Fruit fly (Drosophila melanogaster): Measurements from ENCODE around the gene dls.

Gene dls

DNA sequence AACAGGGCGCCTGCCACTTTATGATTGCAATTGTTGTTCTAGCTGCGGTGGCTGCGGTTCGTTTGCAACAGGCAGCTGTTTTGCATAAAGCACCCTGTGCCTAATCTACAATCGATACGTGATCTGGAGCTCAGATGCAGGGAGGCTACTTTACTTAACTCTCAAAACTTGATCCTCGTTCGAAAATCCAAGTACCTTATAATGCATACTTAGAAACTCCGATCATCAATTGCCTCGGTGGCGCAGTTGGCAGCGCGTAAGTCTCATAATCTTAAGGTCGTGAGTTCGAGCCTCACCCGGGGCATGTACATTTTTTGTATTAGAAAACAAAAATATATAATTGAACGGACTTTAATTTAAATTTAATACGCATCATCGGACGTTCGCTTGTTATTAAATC lies 20.7 kb downstream of the dls start:
- no peak for TF ChIP-seq noc (tag; optimal IDR thresholded peaks at IDR 0.05)

DNA sequence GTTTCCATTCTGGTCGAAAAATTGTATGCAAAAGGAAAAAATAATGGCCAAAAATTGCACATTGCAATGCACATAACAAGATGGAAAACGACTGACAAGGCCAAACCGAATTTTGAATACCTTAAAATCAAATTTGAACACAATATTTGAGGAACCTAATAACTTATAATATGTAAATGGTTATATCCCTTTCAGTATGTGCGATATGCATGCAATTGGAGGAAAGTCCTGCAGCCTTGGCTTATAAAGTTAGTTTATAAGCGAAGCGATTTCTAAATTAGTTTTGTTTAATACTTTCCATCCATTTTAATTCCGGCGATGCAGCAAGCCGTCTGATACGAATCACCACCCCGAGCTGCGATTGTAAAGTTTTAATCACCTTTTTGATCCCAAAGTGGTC lies 24.0 kb downstream of the dls start:
- TF ChIP-seq noc (tag; optimal IDR thresholded peaks at IDR 0.05), result no peak

DNA sequence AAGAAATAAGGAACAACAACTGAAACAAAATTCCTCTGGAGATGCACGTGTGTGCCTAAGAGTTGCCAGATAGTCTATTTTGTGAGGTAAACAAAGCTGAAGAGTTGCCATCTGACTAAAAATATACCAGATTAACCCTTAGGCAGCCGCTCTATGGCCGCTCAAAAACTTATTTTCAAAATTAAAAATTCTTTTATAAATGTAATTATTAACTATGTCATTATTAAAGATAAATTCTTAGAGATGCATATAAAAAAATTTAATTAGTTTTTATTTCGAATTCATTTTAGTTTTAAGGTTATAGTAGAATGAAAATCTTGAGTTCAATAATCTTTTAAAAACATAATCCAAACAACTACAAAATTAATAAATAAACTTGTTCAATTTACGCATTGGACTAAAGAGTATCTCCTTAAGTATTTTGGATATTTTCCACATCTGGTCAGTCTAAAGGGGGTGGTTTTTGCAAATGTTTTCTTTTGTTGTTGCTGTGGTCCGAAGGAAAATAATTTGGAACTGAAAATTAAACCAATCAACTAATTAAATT lies 27.6 kb downstream of the dls start, which contains the start of gene Tmx3:
Tmx3 (plus strand) TSS at position 442 of the 547 bp plus-strand sequence.
- no peak for TF ChIP-seq noc (tag; optimal IDR thresholded peaks at IDR 0.05)

DNA sequence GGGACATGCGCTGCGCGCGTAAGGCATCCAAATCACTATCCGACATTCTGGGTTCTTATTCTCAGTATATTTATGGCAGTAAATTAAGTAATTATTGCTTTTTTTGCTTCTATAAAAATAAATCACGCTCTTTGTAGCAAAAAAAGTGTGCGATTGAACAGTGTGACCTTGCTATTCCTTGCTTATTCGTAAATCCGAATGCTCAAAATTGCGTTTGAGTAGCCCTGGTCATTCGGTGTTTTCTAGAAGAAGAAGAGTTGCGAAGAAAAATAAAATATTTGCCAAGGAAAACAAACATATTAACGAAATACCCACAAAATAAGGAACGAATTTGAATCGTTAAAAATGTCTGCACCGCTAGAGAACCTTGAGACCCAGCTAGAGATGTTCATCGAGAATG lies 30.7 kb downstream of the dls start, which contains the start of the genes PDCD-5 and MED10:
PDCD-5 (minus strand) TSS at position 182 of the 400 bp plus-strand sequence.
MED10 (plus strand) TSS at position 228 of the 400 bp plus-strand sequence.
- no peak for TF ChIP-seq noc (tag; optimal IDR thresholded peaks at IDR 0.05)

DNA sequence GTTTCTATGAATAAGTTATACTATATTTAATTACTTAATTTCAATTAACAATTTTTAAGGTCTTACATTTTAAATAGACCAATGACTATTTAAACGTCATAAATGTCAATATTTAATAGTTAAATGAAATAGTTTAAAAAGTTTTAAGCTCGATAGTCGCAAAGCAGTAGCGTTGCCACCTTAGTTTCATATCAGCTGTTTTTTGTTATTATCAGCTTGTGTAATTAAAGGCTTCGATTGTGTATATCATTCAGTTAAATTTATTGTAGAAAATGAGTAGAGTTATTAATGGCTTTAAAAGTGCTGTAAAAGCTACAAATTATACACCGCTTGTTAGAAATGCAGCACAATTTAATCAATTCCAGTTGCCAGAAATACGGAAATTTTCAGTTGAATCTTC lies 31.8 kb downstream of the dls start, which contains the start of gene Hsc20:
Hsc20 (plus strand) TSS at position 204 of the 400 bp plus-strand sequence.
- no peak for TF ChIP-seq noc (tag; optimal IDR thresholded peaks at IDR 0.05)

DNA sequence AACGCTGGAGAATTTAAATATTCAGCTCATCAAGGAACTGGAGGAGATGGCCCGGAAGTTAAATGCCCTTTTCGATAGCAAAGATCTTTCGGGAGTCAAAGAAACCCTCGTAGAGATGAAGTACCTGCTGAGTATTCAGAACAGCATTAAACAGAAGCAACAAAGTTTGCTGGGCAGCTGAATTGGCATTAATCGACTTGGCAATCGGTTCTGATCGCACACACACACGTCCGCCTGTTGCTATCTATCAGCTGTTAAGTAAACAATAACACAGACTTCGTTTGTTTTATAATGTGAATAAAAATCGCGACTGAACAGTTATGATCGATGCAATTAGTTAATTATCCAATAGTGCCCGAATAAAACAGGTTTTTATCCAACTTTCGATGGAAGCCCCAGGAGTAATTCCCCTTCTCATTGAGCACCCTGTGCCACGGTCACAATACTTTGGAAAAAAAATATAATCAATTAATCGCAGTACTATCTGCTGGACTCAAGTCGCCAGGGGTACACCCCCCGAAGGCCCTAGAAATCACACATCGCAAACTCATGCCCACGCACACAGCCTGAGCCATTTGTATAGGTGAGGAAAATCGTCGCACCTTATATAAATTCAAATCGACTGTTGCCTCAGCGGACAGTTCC lies 32.8 kb downstream of the dls start:
- peak; percentile 10 for TF ChIP-seq noc (tag; optimal IDR thresholded peaks at IDR 0.05)

DNA sequence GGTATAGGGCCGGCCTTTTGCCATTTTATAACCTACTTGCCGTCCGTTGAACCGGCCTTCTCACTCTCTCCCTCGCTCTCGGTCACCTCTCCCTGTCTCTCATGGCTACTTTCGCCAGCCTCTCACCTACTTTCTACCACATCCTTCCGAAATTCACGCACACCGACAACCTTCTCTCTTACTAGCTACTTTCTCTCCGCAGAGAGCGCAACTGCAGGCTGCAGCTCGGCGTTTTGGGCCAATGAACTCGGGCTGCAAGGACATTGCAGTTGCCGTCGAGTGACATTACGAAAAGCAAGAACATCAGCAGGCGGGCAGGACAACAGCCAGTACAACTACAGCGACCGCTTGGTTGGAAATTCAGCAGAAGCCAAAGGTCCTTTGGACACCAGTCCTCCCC lies 40.2 kb downstream of the dls start:
- no peak for TF ChIP-seq noc (tag; optimal IDR thresholded peaks at IDR 0.05)
